Worm (Caenorhabditis elegans) whole organism, young adult: ENCODE data around the gene F57G9.3.

Experiments
- B0336.3 ChIP-seq: fragments of 200-800 bp; sonication (Bioruptor generic); IDR thresholded peaks from 2 replicates; pipeline ENCODE4 v1.3.6; 2022; ENCODE audit warnings: missing genetic modification characterization, missing compliant biosample characterization
- F37B4.10 ChIP-seq: fragments of 200-800 bp; sonication (Bioruptor generic); IDR thresholded peaks from 2 replicates; pipeline ENCODE4 v1.3.6; 2022; ENCODE audit warnings: missing genetic modification characterization, missing compliant biosample characterization
- F39B2.1 ChIP-seq: fragments of 200-800 bp; sonication (Bioruptor generic); IDR thresholded peaks from 2 replicates; pipeline ENCODE4 v1.3.6; 2022; ENCODE audit warnings: missing genetic modification reagents, missing genetic modification characterization, missing compliant biosample characterization
- F49E8.2 ChIP-seq: sonication (generic microtip); optimal IDR thresholded peaks from 3 replicates; lab custom pipeline; 2017; ENCODE audit warnings: missing genetic modification characterization, mild to moderate bottlenecking, missing compliant biosample characterization, antibody characterized with exemption, moderate library complexity; ENCODE audit not compliant: insufficient read depth
- F52B5.7 ChIP-seq: sonication (generic microtip); optimal IDR thresholded peaks from 2 replicates; lab custom pipeline; 2016; ENCODE audit warnings: mild to moderate bottlenecking, missing genetic modification characterization, missing compliant biosample characterization
- F57C9.4 ChIP-seq: sonication (generic microtip); optimal IDR thresholded peaks from 2 replicates; lab custom pipeline; 2017; ENCODE audit warnings: mild to moderate bottlenecking, missing genetic modification characterization, missing compliant biosample characterization
- K11D2.4 ChIP-seq: fragments of 200-800 bp; sonication (Bioruptor generic); IDR thresholded peaks from 2 replicates; pipeline ENCODE4 v1.3.6; 2022; ENCODE audit warnings: missing genetic modification reagents, missing genetic modification characterization, missing compliant biosample characterization
- Y67H2A.10 ChIP-seq: fragments of 200-800 bp; sonication (Bioruptor generic); conservative IDR thresholded peaks from 2 replicates; pipeline ENCODE4 v1.3.6; 2022; ENCODE audit warnings: missing genetic modification reagents, missing genetic modification characterization, missing compliant biosample characterization
- aptf-3 ChIP-seq: fragments of 200-800 bp; sonication (Bioruptor generic); IDR thresholded peaks from 2 replicates; pipeline ENCODE4 v1.3.6; 2022; ENCODE audit warnings: missing genetic modification characterization, missing compliant biosample characterization
- athp-1 ChIP-seq: sonication (generic microtip); optimal IDR thresholded peaks from 2 replicates; lab custom pipeline; 2017; ENCODE audit warnings: mild to moderate bottlenecking, missing genetic modification characterization, missing compliant biosample characterization
- attf-5 ChIP-seq: fragments of 200-800 bp; sonication (Bioruptor generic); optimal IDR thresholded peaks from 2 replicates; lab custom pipeline; 2018; ENCODE audit warnings: mild to moderate bottlenecking, missing genetic modification characterization, missing compliant biosample characterization
- attf-6 ChIP-seq: fragments of 200-800 bp; sonication (Bioruptor generic); IDR thresholded peaks from 2 replicates; pipeline ENCODE4 v1.3.6; 2022; ENCODE audit warnings: missing genetic modification reagents, missing genetic modification characterization, missing compliant biosample characterization
- bed-2 ChIP-seq: fragments of 200-800 bp; sonication (Bioruptor generic); IDR thresholded peaks from 2 replicates; pipeline ENCODE4 v1.3.6; 2022; ENCODE audit warnings: missing genetic modification reagents, missing genetic modification characterization, missing compliant biosample characterization
- ceh-100 ChIP-seq: fragments of 200-800 bp; sonication (Bioruptor generic); IDR thresholded peaks from 2 replicates; pipeline ENCODE4 v1.3.6; 2022; ENCODE audit warnings: missing genetic modification reagents, missing genetic modification characterization, missing compliant biosample characterization
- ceh-79 ChIP-seq: sonication (generic microtip); optimal IDR thresholded peaks from 2 replicates; lab custom pipeline; 2017; ENCODE audit warnings: mild to moderate bottlenecking, missing genetic modification characterization, missing compliant biosample characterization
- die-1 ChIP-seq: sonication (generic microtip); optimal IDR thresholded peaks from 2 replicates; lab custom pipeline; 2016; ENCODE audit warnings: missing genotype, mild to moderate bottlenecking, missing genetic modification characterization, missing compliant biosample characterization
- egrh-3 ChIP-seq: fragments of 200-800 bp; sonication (Bioruptor generic); IDR thresholded peaks from 2 replicates; pipeline ENCODE4 v1.3.6; 2022; ENCODE audit warnings: missing genetic modification reagents, missing genetic modification characterization, missing compliant biosample characterization
- ekl-4 ChIP-seq: fragments of 200-800 bp; sonication (Bioruptor generic); IDR thresholded peaks from 2 replicates; pipeline ENCODE4 v1.3.6; 2022; ENCODE audit warnings: missing genetic modification reagents, missing genetic modification characterization, missing compliant biosample characterization
- hmg-1.2 ChIP-seq: fragments of 200-800 bp; sonication (Bioruptor generic); IDR thresholded peaks from 2 replicates; pipeline ENCODE4 v1.3.6; 2022; ENCODE audit warnings: missing genetic modification reagents, missing genetic modification characterization, missing compliant biosample characterization
- lin-54 ChIP-seq: fragments of 200-800 bp; sonication (Bioruptor generic); optimal IDR thresholded peaks from 2 replicates; lab custom pipeline; 2018; ENCODE audit warnings: mild to moderate bottlenecking, missing genetic modification characterization, missing compliant biosample characterization
- madf-10 ChIP-seq: sonication (generic microtip); optimal IDR thresholded peaks from 2 replicates; lab custom pipeline; 2016; ENCODE audit warnings: mild to moderate bottlenecking, missing genetic modification characterization, missing compliant biosample characterization
- mes-4 ChIP-seq: sonication (generic microtip); optimal IDR thresholded peaks from 2 replicates; lab custom pipeline; 2016; ENCODE audit warnings: missing genotype, missing genetic modification characterization, missing compliant biosample characterization
- nhr-179 ChIP-seq: sonication (generic microtip); optimal IDR thresholded peaks from 2 replicates; lab custom pipeline; 2016; ENCODE audit warnings: mild to moderate bottlenecking, missing genetic modification characterization, missing compliant biosample characterization
- rpc-1 ChIP-seq, 2 experiments: fragments of 150-350 bp in 1 of 2; sonication (generic microtip) in 1 of 2; optimal IDR thresholded peaks; 2 replicates each; lab custom pipeline; 2014 to 2018; ENCODE audit warnings: missing biosample characterization in 1 of 2, missing genetic modification characterization in 1 of 2, missing genetic modification reagents in 1 of 2, missing genotype in 1 of 2
- snpc-1.1 ChIP-seq: sonication (generic microtip); optimal IDR thresholded peaks from 2 replicates; lab custom pipeline; 2017; ENCODE audit warnings: missing genetic modification characterization, mild to moderate bottlenecking, missing compliant biosample characterization, antibody characterized with exemption, moderate library complexity, missing genotype, missing genetic modification reagents; ENCODE audit not compliant: insufficient read depth
- snpc-1.3 ChIP-seq: sonication (generic microtip); optimal IDR thresholded peaks from 2 replicates; lab custom pipeline; 2017; ENCODE audit warnings: missing genetic modification characterization, mild to moderate bottlenecking, missing compliant biosample characterization, antibody characterized with exemption, moderate library complexity, missing genotype, missing genetic modification reagents; ENCODE audit not compliant: insufficient read depth
- snpc-4 ChIP-seq, 5 experiments: fragments of 150-350 bp in 1 of 5; sonication (generic microtip) in 4 of 5; optimal IDR thresholded peaks; 2 replicates each; lab custom pipeline; 2014 to 2018; ENCODE audit warnings: missing genetic modification characterization in 5 of 5, missing biosample characterization in 3 of 5, antibody characterized with exemption in 2 of 5, mild to moderate bottlenecking in 2 of 5, missing compliant biosample characterization in 2 of 5, missing genotype in 2 of 5, moderate library complexity in 2 of 5, missing genetic modification reagents in 1 of 5
- unc-130 ChIP-seq: sonication (generic microtip); optimal IDR thresholded peaks from 2 replicates; lab custom pipeline; 2016; ENCODE audit warnings: missing genetic modification reagents, missing genetic modification characterization, missing compliant biosample characterization
- xnd-1 ChIP-seq: sonication (generic microtip); optimal IDR thresholded peaks from 2 replicates; lab custom pipeline; 2016; ENCODE audit warnings: missing genotype, missing genetic modification reagents, missing genetic modification characterization, missing compliant biosample characterization
- zfh-2 ChIP-seq: fragments of 200-800 bp; sonication (Bioruptor generic); conservative IDR thresholded peaks from 2 replicates; pipeline ENCODE4 v1.3.6; 2022; ENCODE audit warnings: missing genetic modification reagents, missing genetic modification characterization, missing compliant biosample characterization
- ztf-3 ChIP-seq: fragments of 200-800 bp; sonication (Bioruptor generic); optimal IDR thresholded peaks from 2 replicates; lab custom pipeline; 2018; ENCODE audit warnings: mild to moderate bottlenecking, missing genetic modification characterization, missing compliant biosample characterization

The F57G9.3 gene

DNA sequence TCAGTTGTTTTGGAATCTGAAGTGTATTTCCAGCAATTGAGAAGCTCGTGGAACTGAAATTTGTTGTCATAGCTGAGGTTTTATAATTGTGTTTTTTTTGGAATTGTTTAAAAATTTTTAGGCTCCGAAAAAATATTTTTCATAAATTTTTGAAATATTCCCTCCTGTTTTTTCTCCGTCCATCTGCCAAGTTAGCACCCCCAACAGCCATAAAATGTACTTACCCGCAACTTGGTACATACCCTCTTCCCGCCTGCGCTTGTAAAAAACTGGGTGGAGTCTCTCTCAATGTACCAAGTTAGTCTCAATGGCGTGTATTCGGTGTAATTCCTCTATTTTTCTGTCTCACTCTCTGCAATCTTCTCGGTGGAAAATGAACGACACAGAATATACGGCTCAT lies 20.2 kb downstream of the F57G9.3 start, which contains the start of gene Y57A10B.6 (continued):
- no peak for TF ChIP-seq F49E8.2 (tag; lab: Kevin White, UChicago)
- TF ChIP-seq, all 124 proteins: peak for 0

DNA sequence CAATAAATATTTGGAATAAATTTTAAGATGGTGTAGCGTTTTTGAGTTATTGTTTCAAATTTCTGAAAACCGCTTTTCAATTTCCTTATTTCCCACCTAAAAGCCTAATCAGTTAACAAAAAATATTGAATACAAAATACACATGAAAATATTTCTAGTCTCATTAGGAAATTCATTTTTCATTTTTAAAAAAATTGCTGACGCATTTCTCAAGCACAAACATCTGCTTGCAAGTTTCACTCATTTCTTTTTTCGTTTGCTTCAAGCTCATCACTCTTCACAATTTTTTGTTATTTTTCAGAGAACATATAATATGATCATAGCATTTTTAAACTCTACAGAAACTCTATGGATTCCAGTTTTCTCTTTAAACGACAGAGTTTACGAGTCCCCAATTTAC lies 22.0 kb downstream of the F57G9.3 start, which contains the start of gene sre-41:
sre-41 (plus strand) TSS at position 301 of the 400 bp plus-strand sequence.
- TF ChIP-seq ceh-100, result no peak
- no peak for TF ChIP-seq lin-54 (GFP tag; lab: Kevin White, UChicago)
- no peak for TF ChIP-seq nhr-179
- TF ChIP-seq aptf-3, result no peak
- no peak for TF ChIP-seq bed-2 (GFP tag; lab: Robert Waterston, UW)
- no peak for TF ChIP-seq xnd-1 (tag; lab: Kevin White, UChicago)
- no peak for TF ChIP-seq B0336.3
- no peak for TF ChIP-seq F52B5.7
- TF ChIP-seq K11D2.4 (GFP tag; lab: Robert Waterston, UW), result no peak
- TF ChIP-seq, all 124 proteins: peak for 0

DNA sequence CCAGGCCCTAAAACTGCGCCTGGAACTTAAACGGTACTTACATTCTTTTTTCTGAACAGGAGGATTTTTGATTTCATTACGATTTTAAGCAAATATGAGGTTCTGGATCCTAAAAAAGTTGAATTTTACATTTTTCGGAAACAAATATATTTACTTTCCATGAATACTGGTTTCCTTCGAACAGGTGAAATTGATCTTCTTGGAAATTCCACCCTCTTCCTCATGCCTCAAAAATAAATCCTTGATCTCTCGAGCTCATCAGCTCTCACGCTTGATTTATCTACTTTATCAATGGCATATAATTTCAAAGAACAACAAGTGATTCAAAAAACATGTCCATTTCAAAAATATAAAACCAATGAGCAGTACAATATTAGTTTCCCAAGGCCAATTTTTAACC lies 22.5 kb downstream of the F57G9.3 start:
- TF ChIP-seq Y67H2A.10, result no peak
- no peak for TF ChIP-seq attf-5 (GFP tag; lab: Kevin White, UChicago)
- no peak for TF ChIP-seq athp-1 (tag; lab: Kevin White, UChicago)
- no peak for TF ChIP-seq ztf-3 (GFP tag; lab: Kevin White, UChicago)
- TF ChIP-seq, all 124 proteins: peak for 0

DNA sequence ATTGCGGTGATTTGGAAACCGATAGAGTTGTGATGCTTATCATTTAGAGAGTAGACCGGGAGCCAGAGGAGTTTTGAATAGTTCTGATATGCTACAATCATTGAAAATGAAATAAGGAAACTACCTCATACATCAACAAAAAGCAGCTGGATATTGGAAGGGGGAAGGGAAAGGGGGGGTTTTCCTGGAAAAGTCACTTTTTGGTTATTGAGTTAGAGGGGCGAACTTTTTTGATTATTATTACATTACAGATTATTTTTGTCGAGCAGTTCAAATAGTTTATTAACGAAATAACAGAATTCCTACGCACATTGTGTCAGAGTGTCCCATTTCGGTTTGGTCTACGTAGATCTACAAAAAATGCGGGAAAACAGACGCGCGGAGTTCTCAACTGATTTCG lies 23.2 kb downstream of the F57G9.3 start, which contains the start of gene sre-42:
sre-42 (minus strand) TSS at position 101 of the 400 bp plus-strand sequence.
- TF ChIP-seq ceh-79 (tag; lab: Kevin White, UChicago) (no peak), zfh-2 (GFP tag; lab: Robert Waterston, UW) (no peak), xnd-1 (tag; lab: Kevin White, UChicago) (no peak)

DNA sequence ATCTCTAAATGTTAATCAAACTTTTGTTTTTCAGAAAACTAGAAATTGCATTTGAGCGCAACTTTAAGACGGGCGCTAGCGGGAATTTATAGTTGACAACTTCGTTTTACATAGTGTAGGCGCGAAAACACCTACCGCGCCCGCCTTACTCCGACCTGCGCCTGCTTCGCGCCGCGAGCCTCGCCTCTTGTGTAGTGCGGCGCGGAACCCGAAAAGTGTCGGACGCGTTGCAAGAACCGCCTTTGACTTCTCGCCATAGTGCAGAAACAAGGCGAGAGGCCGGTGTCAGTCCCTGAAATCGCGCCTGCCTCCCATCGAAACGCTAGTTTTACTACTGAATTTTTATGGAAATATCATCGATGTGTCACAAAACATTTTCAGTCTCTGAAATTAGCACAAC lies 24.2 kb downstream of the F57G9.3 start:
- TF ChIP-seq F39B2.1 (GFP tag; lab: Robert Waterston, UW) (no peak), aptf-3 (no peak), rpc-1 (optimal IDR thresholded peaks at IDR 0.05; lab: Kevin White, UChicago) (no peak), rpc-1 (tag; optimal IDR thresholded peaks at IDR 0.05; lab: Kevin White, UChicago) (peak; percentile 8), snpc-1.3 (no peak), madf-10 (tag; lab: Kevin White, UChicago) (no peak), snpc-1.1 (tag; lab: Kevin White, UChicago) (peak; percentile 67), die-1 (no peak), F57C9.4 (tag; lab: Kevin White, UChicago) (no peak), zfh-2 (GFP tag; lab: Robert Waterston, UW) (peak; percentile 86), snpc-4 (GFP tag; optimal IDR thresholded peaks at IDR 0.05; lab: Kevin White, UChicago) (peak; percentile 21), snpc-4 (tag; optimal IDR thresholded peaks at IDR 0.05; lab: Kevin White, UChicago) (peak in 3 of 4 experiments; percentile 28 to 90 (median 84)), hmg-1.2 (GFP tag; lab: Robert Waterston, UW) (peak; percentile 17; the same call in 1 of the 2 replicates), mes-4 (tag; lab: Kevin White, UChicago) (no peak), F49E8.2 (tag; lab: Kevin White, UChicago) (no peak), unc-130 (no peak), egrh-3 (GFP tag; lab: Robert Waterston, UW) (peak; percentile 31; the same call in 1 of the 2 replicates), ekl-4 (GFP tag; lab: Robert Waterston, UW) (no peak), attf-6 (GFP tag; lab: Robert Waterston, UW) (no peak), F37B4.10 (no peak)
